Worm (Caenorhabditis elegans) whole organism, midembryonic: ENCODE results near the gene F59A7.7.

Source experiments
- cog-1 ChIP-seq: sonication (generic microtip); optimal IDR thresholded peaks from 2 replicates; lab custom pipeline; 2016; ENCODE audit warnings: missing genetic modification characterization, missing compliant biosample characterization
- flt-1 ChIP-seq: fragments of 200-800 bp; sonication (Bioruptor generic); IDR thresholded peaks from 2 replicates; pipeline ENCODE4 v1.3.6; 2022; ENCODE audit warnings: missing genetic modification characterization, missing compliant biosample characterization
- klf-2 ChIP-seq: fragments of 200-800 bp; sonication (Bioruptor generic); conservative IDR thresholded peaks from 2 replicates; pipeline ENCODE4 v1.3.6; 2022; ENCODE audit warnings: missing genetic modification reagents, missing genetic modification characterization, missing compliant biosample characterization
- med-1 ChIP-seq: sonication (generic microtip); optimal IDR thresholded peaks from 2 replicates; lab custom pipeline; 2017; ENCODE audit warnings: missing genetic modification characterization, mild to moderate bottlenecking, missing compliant biosample characterization, antibody characterized with exemption, missing genetic modification reagents; ENCODE audit not compliant: insufficient read depth
- tab-1 ChIP-seq: fragments of 200-800 bp; sonication (Bioruptor generic); IDR thresholded peaks from 2 replicates; pipeline ENCODE4 v1.3.6; 2022; ENCODE audit warnings: missing genetic modification characterization, missing compliant biosample characterization
- ztf-29 ChIP-seq: fragments of 200-800 bp; sonication (Bioruptor generic); IDR thresholded peaks from 2 replicates; pipeline ENCODE4 v1.3.6; 2022; ENCODE audit warnings: missing genetic modification reagents, missing genetic modification characterization, missing compliant biosample characterization

ce11 chrV:1964806-1965205, 47.1 kb upstream of the F59A7.7 start, which contains the start of gene srj-15:
- TF ChIP-seq med-1 (GFP tag; lab: Kevin White, UChicago) (no peak), cog-1 (tag; lab: Kevin White, UChicago) (no peak), flt-1 (no peak), klf-2 (GFP tag; lab: Robert Waterston, UW) (no peak), ztf-29 (no peak), tab-1 (GFP tag; lab: Robert Waterston, UW) (no peak)
